Worm (Caenorhabditis elegans): Measurements from ENCODE around the gene srz-9.
A peak's percentile ranks its signal among the peaks of the same experiment; 100 is the strongest.
"Not testable (repeated sequence)": the region's sequence is repeated elsewhere in the genome, so short reads cannot be mapped to it uniquely, and the experiment has no call there.

Gene srz-9

ce11 chrIII:1263692-1264091, at the start of gene srz-9:
srz-9 (plus strand) TSS chrIII:1263992.
- TF ChIP-seq zip-8 (tag; optimal IDR thresholded peaks at IDR 0.05); ces-1 (GFP tag; optimal IDR thresholded peaks at IDR 0.05); mab-5 (tag; optimal IDR thresholded peaks at IDR 0.05): not testable (repeated sequence)

ce11 chrIII:1214121-1214673, 49.6 kb upstream of the srz-9 start:
- TF ChIP-seq ces-1 (GFP tag; optimal IDR thresholded peaks at IDR 0.05) (no peak), lin-32 (GFP tag; optimal IDR thresholded peaks at IDR 0.05) (no peak), nhr-2 (tag; optimal IDR thresholded peaks at IDR 0.05) (no peak), lsy-2 (tag; optimal IDR thresholded peaks at IDR 0.05) (no peak), flh-1 (GFP tag; optimal IDR thresholded peaks at IDR 0.05) (no peak), blmp-1 (tag; optimal IDR thresholded peaks at IDR 0.05) (no peak), nhr-28 (tag; optimal IDR thresholded peaks at IDR 0.05) (no peak), hlh-1 (tag; optimal IDR thresholded peaks at IDR 0.05) (no peak), elt-1 (tag; optimal IDR thresholded peaks at IDR 0.05; ENCODE audit: borderline replicate concordance, insufficient read depth) (no peak), elt-3 (tag; optimal IDR thresholded peaks at IDR 0.05) (no peak), pha-4 (tag; optimal IDR thresholded peaks at IDR 0.05) (no peak)

- no peak for TF ChIP-seq pha-4 (tag; optimal IDR thresholded peaks at IDR 0.05)
- no peak for TF ChIP-seq nhr-76 (tag; optimal IDR thresholded peaks at IDR 0.05)
- TF ChIP-seq mep-1 (tag; optimal IDR thresholded peaks at IDR 0.05) = no peak
- no peak for TF ChIP-seq tbx-8 (GFP tag; optimal IDR thresholded peaks at IDR 0.05)
- TF ChIP-seq mab-5 (tag; optimal IDR thresholded peaks at IDR 0.05) = no peak
Observed at ce11 chrIII:1214680-1215079, 49.1 kb upstream of the srz-9 start, which contains the start of gene Y119D3B.21. Y119D3B.21 (plus strand) TSS chrIII:1215000.

ce11 chrIII:1216096-1216495, 47.7 kb upstream of the srz-9 start:
- no peak for TF ChIP-seq nhr-2 (tag; optimal IDR thresholded peaks at IDR 0.05)
- no peak for TF ChIP-seq ceh-83 (GFP tag; optimal IDR thresholded peaks at IDR 0.05)
- no peak for TF ChIP-seq ceh-43 (GFP tag; optimal IDR thresholded peaks at IDR 0.05)
- no peak for TF ChIP-seq elt-3 (tag; optimal IDR thresholded peaks at IDR 0.05)

ce11 chrIII:1218221-1218620, 45.6 kb upstream of the srz-9 start:
- TF ChIP-seq ceh-83 (GFP tag; optimal IDR thresholded peaks at IDR 0.05) (peak; percentile 67), bed-3 (GFP tag; optimal IDR thresholded peaks at IDR 0.05) (peak; percentile 18), cnd-1 (tag; optimal IDR thresholded peaks at IDR 0.05) (peak; percentile 70), zip-8 (tag; optimal IDR thresholded peaks at IDR 0.05) (no peak), flh-1 (GFP tag; optimal IDR thresholded peaks at IDR 0.05) (peak; percentile 8), snpc-4 (tag; optimal IDR thresholded peaks at IDR 0.05) (no peak), ham-2 (GFP tag; optimal IDR thresholded peaks at IDR 0.05) (peak; percentile 59), drap-1 (GFP tag; optimal IDR thresholded peaks at IDR 0.05) (peak; percentile 28), mls-2 (tag; optimal IDR thresholded peaks at IDR 0.05) (peak; percentile 28), unc-120 (tag; optimal IDR thresholded peaks at IDR 0.05; ENCODE audit: poor library complexity, severe bottlenecking) (peak; percentile 67), sem-2 (GFP tag; optimal IDR thresholded peaks at IDR 0.05) (peak; percentile 56), ceh-39 (tag; optimal IDR thresholded peaks at IDR 0.05) (no peak), ceh-43 (GFP tag; optimal IDR thresholded peaks at IDR 0.05) (peak; percentile 55), M03D4.4 (tag; optimal IDR thresholded peaks at IDR 0.05) (peak; percentile 65), sptf-1 (tag; optimal IDR thresholded peaks at IDR 0.05) (peak; percentile 73)

- TF ChIP-seq cnd-1 (tag; optimal IDR thresholded peaks at IDR 0.05) = no peak
- no peak for TF ChIP-seq unc-62 (GFP tag; optimal IDR thresholded peaks at IDR 0.05)
- no peak for TF ChIP-seq flh-1 (GFP tag; optimal IDR thresholded peaks at IDR 0.05)
- TF ChIP-seq ham-2 (GFP tag; optimal IDR thresholded peaks at IDR 0.05) = no peak
- TF ChIP-seq ces-1 (GFP tag; optimal IDR thresholded peaks at IDR 0.05) = no peak
- TF ChIP-seq sptf-1 (tag; optimal IDR thresholded peaks at IDR 0.05) = no peak
- no peak for TF ChIP-seq mep-1 (tag; optimal IDR thresholded peaks at IDR 0.05)
- TF ChIP-seq blmp-1 (tag; optimal IDR thresholded peaks at IDR 0.05) = no peak
Observed at ce11 chrIII:1218998-1219397, 44.8 kb upstream of the srz-9 start.
